Worm (Caenorhabditis elegans): ENCODE measurements around the gene unc-115.

DNA sequence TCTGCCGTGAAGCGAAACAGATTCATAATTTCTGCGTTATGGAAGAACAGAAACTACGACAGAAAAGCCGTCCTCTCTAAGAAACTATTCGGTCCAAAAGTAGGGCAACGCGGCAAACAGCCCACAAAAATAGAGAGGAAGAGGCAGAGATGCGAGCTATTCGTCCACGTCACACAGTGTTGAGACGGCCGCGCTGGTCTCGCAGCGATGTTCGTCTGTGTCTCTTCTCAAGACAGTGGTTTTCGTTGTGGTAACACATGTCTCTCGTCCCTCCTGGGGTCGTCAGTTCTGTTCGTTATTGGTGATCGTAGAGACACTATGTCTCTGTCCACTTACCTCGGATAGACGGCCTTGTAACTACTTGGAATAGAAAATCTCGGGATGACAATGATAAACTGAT, 12.0 kb downstream of the unc-115 start, which contains the start of gene erd-2.1:
- TF ChIP-seq unc-62 (GFP tag; optimal IDR thresholded peaks at IDR 0.05), result no peak
- TF ChIP-seq nhr-25 (tag; optimal IDR thresholded peaks at IDR 0.05), result peak; percentile 57
- TF ChIP-seq ceh-16 (tag; optimal IDR thresholded peaks at IDR 0.05), result no peak
- TF ChIP-seq nhr-237 (tag; optimal IDR thresholded peaks at IDR 0.05), result no peak
- TF ChIP-seq ama-1 (optimal IDR thresholded peaks at IDR 0.05), result peak; percentile 69
- no peak for TF ChIP-seq elt-3 (tag; optimal IDR thresholded peaks at IDR 0.05)

Data from whole organism, L3 larva.